Worm (Caenorhabditis elegans): ENCODE data around the gene baf-1.

Gene baf-1

ce11 chrIII:9467095-9467494 is at the start of gene baf-1:
baf-1 (plus strand) TSS chrIII:9467464.
- TF ChIP-seq mef-2 (tag; optimal IDR thresholded peaks at IDR 0.05): no peak
- no peak for TF ChIP-seq vab-15 (tag; optimal IDR thresholded peaks at IDR 0.05)
- no peak for TF ChIP-seq C34B4.2 (tag; optimal IDR thresholded peaks at IDR 0.05)
- TF ChIP-seq jun-1 (tag; optimal IDR thresholded peaks at IDR 0.05): peak; percentile 15
- no peak for TF ChIP-seq aha-1 (tag; optimal IDR thresholded peaks at IDR 0.05)
- TF ChIP-seq alr-1 (tag; optimal IDR thresholded peaks at IDR 0.05; ENCODE audit: borderline replicate concordance): no peak
- no peak for TF ChIP-seq ama-1 (optimal IDR thresholded peaks at IDR 0.05)
- peak; percentile 46 for TF ChIP-seq nhr-19 (GFP tag; conservative IDR thresholded peaks at IDR 0.05)
- TF ChIP-seq rnt-1 (tag; optimal IDR thresholded peaks at IDR 0.05): peak; percentile 83
- no peak for TF ChIP-seq Y116A8C.19 (tag; optimal IDR thresholded peaks at IDR 0.05; ENCODE audit: borderline replicate concordance)
- TF ChIP-seq lsy-2 (tag; optimal IDR thresholded peaks at IDR 0.05): peak; percentile 68 to 83
- TF ChIP-seq nhr-12 (tag; optimal IDR thresholded peaks at IDR 0.05): no peak
- TF ChIP-seq hlh-17 (GFP tag; optimal IDR thresholded peaks at IDR 0.05; ENCODE audit: borderline replicate concordance): no peak
- TF ChIP-seq snu-23 (GFP tag; optimal IDR thresholded peaks at IDR 0.05): peak; percentile 60
- peak; percentile 40 for TF ChIP-seq F16B12.6 (tag; optimal IDR thresholded peaks at IDR 0.05)
- peak; percentile 57 for TF ChIP-seq ceh-90 (tag; optimal IDR thresholded peaks at IDR 0.05)
- TF ChIP-seq unc-86 (tag; optimal IDR thresholded peaks at IDR 0.05): peak; percentile 17
- TF ChIP-seq ets-5 (GFP tag; IDR thresholded peaks at IDR 0.05): no peak
- peak; percentile 59 for TF ChIP-seq lir-3 (tag; optimal IDR thresholded peaks at IDR 0.05; ENCODE audit: poor library complexity)
- TF ChIP-seq nhr-47 (tag; optimal IDR thresholded peaks at IDR 0.05): peak; percentile 78
- TF ChIP-seq mep-1 (tag; optimal IDR thresholded peaks at IDR 0.05): peak; percentile 51
- no peak for TF ChIP-seq nhr-11 (tag; optimal IDR thresholded peaks at IDR 0.05)
- peak in 1 of 6 experiments; percentile 54 for TF ChIP-seq elt-3 (tag; optimal IDR thresholded peaks at IDR 0.05)
- peak; percentile 60 for TF ChIP-seq tbx-2 (tag; optimal IDR thresholded peaks at IDR 0.05)
- no peak for TF ChIP-seq mab-9 (GFP tag; IDR thresholded peaks at IDR 0.05)
- TF ChIP-seq sup-37 (GFP tag; optimal IDR thresholded peaks at IDR 0.05): no peak
- peak; percentile 64 for TF ChIP-seq lin-15B (tag; optimal IDR thresholded peaks at IDR 0.05)
- no peak for TF ChIP-seq tlp-1 (tag; optimal IDR thresholded peaks at IDR 0.05)
- no peak for TF ChIP-seq egl-13 (tag; optimal IDR thresholded peaks at IDR 0.05)
- TF ChIP-seq xbp-1 (tag; optimal IDR thresholded peaks at IDR 0.05): peak; percentile 65
- no peak for TF ChIP-seq C04F5.9 (tag; optimal IDR thresholded peaks at IDR 0.05)
- TF ChIP-seq fos-1 (tag; optimal IDR thresholded peaks at IDR 0.05): peak; percentile 1
- TF ChIP-seq ztf-11 (tag; optimal IDR thresholded peaks at IDR 0.05): peak in 1 of 2 experiments; percentile 10
- TF ChIP-seq ztf-4 (tag; optimal IDR thresholded peaks at IDR 0.05): no peak
- TF ChIP-seq dsc-1 (tag; optimal IDR thresholded peaks at IDR 0.05): peak; percentile 44
- TF ChIP-seq pax-3 (tag; optimal IDR thresholded peaks at IDR 0.05): peak; percentile 19
- TF ChIP-seq efl-3 (GFP tag; optimal IDR thresholded peaks at IDR 0.05): no peak
- TF ChIP-seq nhr-28 (tag; optimal IDR thresholded peaks at IDR 0.05): no peak
- peak; percentile 77 for TF ChIP-seq nhr-85 (tag)
- TF ChIP-seq zip-4 (GFP tag; optimal IDR thresholded peaks at IDR 0.05): no peak
- peak; percentile 58 for TF ChIP-seq lin-13 (GFP tag; optimal IDR thresholded peaks at IDR 0.05)
- peak; percentile 27 for TF ChIP-seq fkh-8 (tag; optimal IDR thresholded peaks at IDR 0.05)
- peak; percentile 50 for TF ChIP-seq C16A3.4 (tag; optimal IDR thresholded peaks at IDR 0.05)
- no peak for TF ChIP-seq irx-1 (tag; optimal IDR thresholded peaks at IDR 0.05)
- peak; percentile 70 to 80 (median 75) for TF ChIP-seq dpl-1 (GFP tag; optimal IDR thresholded peaks at IDR 0.05)
- TF ChIP-seq lin-14 (GFP tag; optimal IDR thresholded peaks at IDR 0.05): peak; percentile 55
- no peak for TF ChIP-seq ces-1 (GFP tag; optimal IDR thresholded peaks at IDR 0.05)
- TF ChIP-seq lin-35 (GFP tag; optimal IDR thresholded peaks at IDR 0.05): peak; percentile 72 to 83
- TF ChIP-seq mdl-1 (tag; optimal IDR thresholded peaks at IDR 0.05): peak in 1 of 2 experiments; percentile 3
- TF ChIP-seq swsn-7 (tag; optimal IDR thresholded peaks at IDR 0.05): peak; percentile 68
- TF ChIP-seq hlh-4 (tag; optimal IDR thresholded peaks at IDR 0.05): no peak
- no peak for TF ChIP-seq unc-98 (GFP tag; IDR thresholded peaks at IDR 0.05)
- peak; percentile 26 for TF ChIP-seq sox-4 (tag; optimal IDR thresholded peaks at IDR 0.05)
- no peak for TF ChIP-seq nhr-76 (tag; optimal IDR thresholded peaks at IDR 0.05)

Data from whole organism, L1 larva.